Fruit fly (Drosophila melanogaster) whole organism, embryonic: ENCODE data around the gene CG6878.

Experiments used
- Abd-B ChIP-seq: fragments of 200-800 bp; sonication (Bioruptor generic); optimal IDR thresholded peaks from 2 replicates; lab custom pipeline; 2018; ENCODE audit warnings: missing biosample characterization, mild to moderate bottlenecking, missing genetic modification characterization, moderate library complexity
- Atf3 ChIP-seq: fragments of 200-800 bp; sonication (Bioruptor generic); optimal IDR thresholded peaks from 3 replicates; lab custom pipeline; 2016; ENCODE audit warnings: missing biosample characterization, missing genetic modification characterization
- CG10267 ChIP-seq: fragments of 200-800 bp; sonication (Bioruptor generic); optimal IDR thresholded peaks from 2 replicates; lab custom pipeline; 2018; ENCODE audit warnings: missing biosample characterization, mild to moderate bottlenecking, missing genetic modification characterization, moderate library complexity
- CG10979 ChIP-seq: fragments of 200-800 bp; sonication (Bioruptor generic); optimal IDR thresholded peaks from 2 replicates; lab custom pipeline; 2018; ENCODE audit warnings: missing biosample characterization, mild to moderate bottlenecking, missing genetic modification characterization, moderate library complexity
- CG11093 ChIP-seq: fragments of 200-800 bp; sonication (Bioruptor generic); IDR thresholded peaks from 3 replicates; pipeline ENCODE4 v1.3.6; 2022; ENCODE audit warnings: missing biosample characterization, missing genetic modification characterization
- CG12744 ChIP-seq: fragments of 200-800 bp; sonication (Bioruptor generic); optimal IDR thresholded peaks from 2 replicates; lab custom pipeline; 2016; ENCODE audit warnings: missing biosample characterization, missing genetic modification characterization
- CG12769 ChIP-seq: fragments of 200-800 bp; sonication (Bioruptor generic); optimal IDR thresholded peaks from 2 replicates; lab custom pipeline; 2019; ENCODE audit warnings: missing biosample characterization, mild to moderate bottlenecking, missing genetic modification characterization, moderate library complexity
- CG14014 ChIP-seq: fragments of 200-800 bp; sonication (Bioruptor generic); IDR thresholded peaks from 2 replicates; pipeline ENCODE4 v1.3.6; 2022; ENCODE audit warnings: missing biosample characterization, missing genetic modification characterization
- CG14965 ChIP-seq: fragments of 200-800 bp; sonication (Bioruptor generic); optimal IDR thresholded peaks from 2 replicates; lab custom pipeline; 2016; ENCODE audit warnings: missing biosample characterization, missing genetic modification characterization, borderline replicate concordance
- CG1603 ChIP-seq: fragments of 200-800 bp; sonication (Bioruptor generic); optimal IDR thresholded peaks from 2 replicates; lab custom pipeline; 2019; ENCODE audit warnings: missing biosample characterization, mild to moderate bottlenecking, missing genetic modification characterization, moderate library complexity
- CG17359 ChIP-seq: fragments of 200-800 bp; sonication (Bioruptor generic); optimal IDR thresholded peaks from 3 replicates; lab custom pipeline; 2018; ENCODE audit warnings: missing biosample characterization, mild to moderate bottlenecking, missing genetic modification characterization, moderate library complexity
- CG17612 ChIP-seq: fragments of 200-800 bp; sonication (Bioruptor generic); IDR thresholded peaks from 2 replicates; pipeline ENCODE4 v1.3.6; 2022; ENCODE audit warnings: missing biosample characterization, missing genetic modification characterization
- CG32772 ChIP-seq: fragments of 200-800 bp; sonication (Bioruptor generic); IDR thresholded peaks from 2 replicates; pipeline ENCODE4 v1.3.6; 2022; ENCODE audit warnings: missing biosample characterization, missing genetic modification characterization
- CG43689 ChIP-seq: fragments of 200-800 bp; sonication (Bioruptor generic); IDR thresholded peaks from 2 replicates; pipeline ENCODE4 v1.3.6; 2022; ENCODE audit warnings: missing biosample characterization, missing genetic modification characterization
- CG5245 ChIP-seq: fragments of 200-800 bp; sonication (Bioruptor generic); optimal IDR thresholded peaks from 3 replicates; lab custom pipeline; 2016; ENCODE audit warnings: missing biosample characterization, missing genetic modification characterization
- CG6813 ChIP-seq: fragments of 200-800 bp; sonication (Bioruptor generic); optimal IDR thresholded peaks from 2 replicates; lab custom pipeline; 2017; ENCODE audit warnings: missing biosample characterization, missing genetic modification characterization, mild to moderate bottlenecking, moderate library complexity, missing genetic modification reagents
- CG7839 ChIP-seq: fragments of 200-800 bp; sonication (Bioruptor generic); optimal IDR thresholded peaks from 3 replicates; lab custom pipeline; 2018; ENCODE audit warnings: missing biosample characterization, mild to moderate bottlenecking, missing genetic modification characterization, moderate library complexity
- CG7963 ChIP-seq: fragments of 200-800 bp; sonication (Bioruptor generic); IDR thresholded peaks from 3 replicates; pipeline ENCODE4 v1.3.6; 2022; ENCODE audit warnings: missing biosample characterization, missing genetic modification characterization; ENCODE audit not compliant: partially characterized antibody
- CG8765 ChIP-seq: fragments of 200-800 bp; sonication (Bioruptor generic); IDR thresholded peaks from 2 replicates; pipeline ENCODE4 v1.3.6; 2022; ENCODE audit warnings: missing biosample characterization, missing genetic modification characterization
- CG8944 ChIP-seq: fragments of 200-800 bp; sonication (Bioruptor generic); optimal IDR thresholded peaks from 3 replicates; lab custom pipeline; 2016; ENCODE audit warnings: missing biosample characterization, missing genetic modification characterization
- CG9609 ChIP-seq: fragments of 200-800 bp; sonication (Bioruptor generic); optimal IDR thresholded peaks from 3 replicates; lab custom pipeline; 2016; ENCODE audit warnings: missing biosample characterization, missing genetic modification characterization
- Dbx ChIP-seq: fragments of 200-800 bp; sonication (Bioruptor generic); IDR thresholded peaks from 3 replicates; pipeline ENCODE4 v1.3.6; 2022; ENCODE audit warnings: missing biosample characterization, missing genetic modification characterization
- Dip2 ChIP-seq: fragments of 200-800 bp; sonication (Bioruptor generic); IDR thresholded peaks from 2 replicates; pipeline ENCODE4 v1.3.6; 2022; ENCODE audit warnings: missing biosample characterization, missing genetic modification characterization
- E2f1 ChIP-seq: fragments of 200-800 bp; sonication (Bioruptor generic); IDR thresholded peaks from 2 replicates; pipeline ENCODE4 v1.3.6; 2022; ENCODE audit warnings: missing biosample characterization, missing genetic modification characterization
- E2f2 ChIP-seq: fragments of 200-800 bp; sonication (Bioruptor generic); IDR thresholded peaks from 2 replicates; pipeline ENCODE4 v1.3.6; 2022; ENCODE audit warnings: missing biosample characterization, missing genetic modification characterization
- Hand ChIP-seq: fragments of 200-800 bp; sonication (Bioruptor generic); optimal IDR thresholded peaks from 2 replicates; lab custom pipeline; 2017; ENCODE audit warnings: mild to moderate bottlenecking, missing biosample characterization, missing genetic modification reagents, missing genetic modification characterization
- Meics ChIP-seq: fragments of 200-800 bp; sonication (Bioruptor generic); optimal IDR thresholded peaks from 2 replicates; lab custom pipeline; 2017; ENCODE audit warnings: missing biosample characterization, mild to moderate bottlenecking, missing genetic modification characterization
- Six4 ChIP-seq: fragments of 200-800 bp; sonication (Bioruptor generic); optimal IDR thresholded peaks from 2 replicates; lab custom pipeline; 2016; ENCODE audit warnings: missing biosample characterization, missing genetic modification characterization
- Stat92E ChIP-seq, 3 experiments: fragments of >200 bp in 2 of 3; fragments of 200-800 bp in 1 of 3; sonication (Bioruptor generic) in 1 of 3; optimal IDR thresholded peaks; 2 replicates each; lab custom pipeline; 2017 to 2019; ENCODE audit warnings: missing biosample characterization in 3 of 3, missing genetic modification characterization in 3 of 3, mild to moderate bottlenecking in 1 of 3, moderate library complexity in 1 of 3
- Usf ChIP-seq: fragments of 200-800 bp; sonication (Bioruptor generic); optimal IDR thresholded peaks from 2 replicates; lab custom pipeline; 2017; ENCODE audit warnings: missing genotype, missing biosample characterization, missing genetic modification characterization
- Xrp1 ChIP-seq: fragments of 200-800 bp; sonication (Bioruptor generic); IDR thresholded peaks from 2 replicates; pipeline ENCODE4 v1.3.6; 2022; ENCODE audit warnings: missing biosample characterization, missing genetic modification characterization
- ato ChIP-seq: fragments of 200-800 bp; sonication (Bioruptor generic); IDR thresholded peaks from 2 replicates; pipeline ENCODE4 v1.3.6; 2022; ENCODE audit warnings: missing biosample characterization, missing genetic modification characterization; ENCODE audit not compliant: partially characterized antibody
- bcd ChIP-seq: fragments of 200-800 bp; sonication (Bioruptor generic); optimal IDR thresholded peaks from 2 replicates; lab custom pipeline; 2017; ENCODE audit warnings: missing biosample characterization, mild to moderate bottlenecking, missing genetic modification characterization
- bsh ChIP-seq, 2 experiments: fragments of 200-800 bp; sonication (Bioruptor generic); optimal IDR thresholded peaks; 2 replicates each; lab custom pipeline; 2017 to 2018; ENCODE audit warnings: mild to moderate bottlenecking in 2 of 2, missing biosample characterization in 2 of 2, missing genetic modification characterization in 2 of 2, moderate library complexity in 1 of 2
- chn ChIP-seq: fragments of 200-800 bp; sonication (Bioruptor generic); optimal IDR thresholded peaks from 2 replicates; lab custom pipeline; 2016; ENCODE audit warnings: missing biosample characterization, missing genetic modification characterization
- fd102C ChIP-seq: fragments of 200-800 bp; sonication (Bioruptor generic); optimal IDR thresholded peaks from 2 replicates; lab custom pipeline; 2018; ENCODE audit warnings: missing biosample characterization, mild to moderate bottlenecking, missing genetic modification characterization, moderate library complexity
- fru ChIP-seq: fragments of >200 bp; optimal IDR thresholded peaks from 2 replicates; lab custom pipeline; 2017
- hbn ChIP-seq: fragments of 200-800 bp; sonication (Bioruptor generic); IDR thresholded peaks from 2 replicates; pipeline ENCODE4 v1.3.6; 2022; ENCODE audit warnings: missing biosample characterization, missing genetic modification characterization; ENCODE audit not compliant: partially characterized antibody
- jigr1 ChIP-seq: fragments of 200-800 bp; sonication (Bioruptor generic); IDR thresholded peaks from 3 replicates; pipeline ENCODE4 v1.3.6; 2022; ENCODE audit warnings: missing biosample characterization, missing genetic modification characterization
- ken ChIP-seq: fragments of 200-800 bp; sonication (Bioruptor generic); IDR thresholded peaks from 3 replicates; pipeline ENCODE4 v1.3.6; 2022; ENCODE audit warnings: missing biosample characterization, missing genetic modification characterization
- mam ChIP-seq: fragments of 200-800 bp; sonication (Bioruptor generic); optimal IDR thresholded peaks from 3 replicates; lab custom pipeline; 2016; ENCODE audit warnings: missing biosample characterization, missing genetic modification characterization
- otp ChIP-seq: fragments of 200-800 bp; sonication (Bioruptor generic); IDR thresholded peaks from 3 replicates; pipeline ENCODE4, ENCODE4 v1.3.6; 2022; ENCODE audit warnings: missing biosample characterization, missing genetic modification characterization
- pfk ChIP-seq: fragments of 200-800 bp; sonication (Bioruptor generic); optimal IDR thresholded peaks from 2 replicates; lab custom pipeline; 2018; ENCODE audit warnings: missing biosample characterization, mild to moderate bottlenecking, missing genetic modification characterization, moderate library complexity
- pho ChIP-seq: fragments of 200-800 bp; sonication (Bioruptor generic); optimal IDR thresholded peaks from 2 replicates; lab custom pipeline; 2016; ENCODE audit warnings: missing biosample characterization, missing genetic modification characterization
- phol ChIP-seq: fragments of 200-800 bp; sonication (Bioruptor generic); optimal IDR thresholded peaks from 3 replicates; lab custom pipeline; 2018; ENCODE audit warnings: missing biosample characterization, mild to moderate bottlenecking, missing genetic modification characterization, moderate library complexity
- pnt ChIP-seq: fragments of 200-800 bp; sonication (Bioruptor generic); optimal IDR thresholded peaks from 3 replicates; lab custom pipeline; 2016; ENCODE audit warnings: missing biosample characterization, missing genetic modification characterization
- slp2 ChIP-seq: fragments of 200-800 bp; sonication (Bioruptor generic); optimal IDR thresholded peaks from 2 replicates; lab custom pipeline; 2016; ENCODE audit warnings: missing biosample characterization, missing genetic modification characterization
- stwl ChIP-seq: fragments of 200-800 bp; sonication (Bioruptor generic); optimal IDR thresholded peaks from 3 replicates; lab custom pipeline; 2018; ENCODE audit warnings: missing biosample characterization, mild to moderate bottlenecking, missing genetic modification characterization, moderate library complexity
- unc-4 ChIP-seq: fragments of 200-800 bp; sonication (Bioruptor generic); IDR thresholded peaks from 2 replicates; pipeline ENCODE4 v1.3.6; 2022; ENCODE audit warnings: missing biosample characterization, missing genetic modification characterization; ENCODE audit not compliant: partially characterized antibody
- zen ChIP-seq: fragments of 200-800 bp; sonication (Bioruptor generic); optimal IDR thresholded peaks from 3 replicates; lab custom pipeline; 2018; ENCODE audit warnings: missing biosample characterization, mild to moderate bottlenecking, missing genetic modification characterization, moderate library complexity
- zen2 ChIP-seq: fragments of 200-800 bp; sonication (Bioruptor generic); IDR thresholded peaks from 3 replicates; pipeline ENCODE4 v1.3.6; 2022; ENCODE audit warnings: missing biosample characterization, missing genetic modification characterization; ENCODE audit not compliant: partially characterized antibody

The CG6878 gene

DNA sequence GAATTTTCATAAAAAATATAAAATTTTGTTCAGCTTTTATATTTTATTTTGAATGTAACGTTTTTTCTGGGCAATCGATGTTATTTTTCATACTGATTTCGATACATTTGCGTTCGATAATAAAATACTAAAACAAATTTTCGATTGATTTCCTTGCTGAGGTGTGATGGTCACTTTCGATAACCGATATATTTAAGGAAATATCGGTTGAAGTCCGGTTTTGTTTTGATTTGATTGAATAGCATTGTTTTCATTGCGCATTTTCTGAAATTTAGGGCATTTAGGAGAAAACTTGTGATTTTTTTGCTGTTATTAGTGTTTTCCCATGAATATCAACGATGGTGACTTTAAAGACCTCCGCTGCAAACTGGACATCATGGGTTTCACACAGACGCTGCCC is 45.1 kb upstream of the CG6878 start, which contains the start of gene Cep135 (continued):
- TF ChIP-seq slp2 (GFP tag; lab: Kevin White, UChicago), result no peak
- no peak for TF ChIP-seq bsh (GFP tag; optimal IDR thresholded peaks at IDR 0.05; lab: Kevin White, UChicago)
- no peak for TF ChIP-seq CG9609 (GFP tag; lab: Kevin White, UChicago)
- no peak for TF ChIP-seq Dip2 (GFP tag; lab: Robert Waterston, UW)
- no peak for TF ChIP-seq E2f1 (GFP tag; lab: Robert Waterston, UW)
- peak; percentile 80 for TF ChIP-seq CG10267
- TF ChIP-seq zen (tag; lab: Kevin White, UChicago), result no peak
- TF ChIP-seq Atf3, result no peak
- TF ChIP-seq E2f2 (GFP tag; lab: Robert Waterston, UW), result peak; percentile 85
- TF ChIP-seq CG1603, result no peak
- peak; percentile 89 for TF ChIP-seq hbn (GFP tag; lab: Robert Waterston, UW)
- TF ChIP-seq ato (GFP tag; lab: Robert Waterston, UW), result peak; percentile 92
- TF ChIP-seq CG8944 (GFP tag; lab: Kevin White, UChicago), result no peak
- no peak for TF ChIP-seq CG14014
- TF ChIP-seq CG7839 (tag; lab: Kevin White, UChicago), result no peak
- no peak for TF ChIP-seq ken (GFP tag; lab: Robert Waterston, UW)
- TF ChIP-seq fru (lab: Kevin White, UChicago), result no peak
- no peak for TF ChIP-seq Dbx (GFP tag; lab: Robert Waterston, UW)
- TF ChIP-seq unc-4, result peak; percentile 80
- TF ChIP-seq CG17359 (tag; lab: Kevin White, UChicago), result no peak
- no peak for TF ChIP-seq Abd-B (GFP tag; lab: Kevin White, UChicago)
- TF ChIP-seq Usf (GFP tag; lab: Kevin White, UChicago), result no peak
- TF ChIP-seq pho (GFP tag; lab: Kevin White, UChicago), result no peak
- no peak for TF ChIP-seq mam
- TF ChIP-seq zen2 (GFP tag; lab: Robert Waterston, UW), result peak; percentile 93
- TF ChIP-seq CG11093 (GFP tag; lab: Robert Waterston, UW), result no peak
- no peak for TF ChIP-seq CG14965 (GFP tag; lab: Kevin White, UChicago)
- no peak for TF ChIP-seq Hand
- no peak for TF ChIP-seq pnt (GFP tag; lab: Kevin White, UChicago)
- no peak for TF ChIP-seq CG12744 (GFP tag; lab: Kevin White, UChicago)
- no peak for TF ChIP-seq Xrp1
- no peak for TF ChIP-seq CG6813
- no peak for TF ChIP-seq CG43689 (GFP tag; lab: Robert Waterston, UW)
- no peak for TF ChIP-seq fd102C
- no peak for TF ChIP-seq pfk (GFP tag; lab: Kevin White, UChicago)
- no peak for TF ChIP-seq bcd
- peak; percentile 86 for TF ChIP-seq CG7963 (GFP tag; lab: Robert Waterston, UW)
- TF ChIP-seq Meics (GFP tag; lab: Kevin White, UChicago), result no peak
- peak; percentile 94 for TF ChIP-seq stwl (tag; lab: Kevin White, UChicago)
- TF ChIP-seq phol (tag; lab: Kevin White, UChicago), result peak; percentile 3
- no peak for TF ChIP-seq CG12769 (tag; lab: Kevin White, UChicago)
- no peak for TF ChIP-seq chn (GFP tag; lab: Kevin White, UChicago)
- no peak for TF ChIP-seq CG17612 (GFP tag; lab: Robert Waterston, UW)
- no peak for TF ChIP-seq CG32772
- TF ChIP-seq otp (GFP tag; lab: Robert Waterston, UW), result no peak
- TF ChIP-seq CG8765, result no peak
- no peak for TF ChIP-seq jigr1 (GFP tag; lab: Robert Waterston, UW)
- TF ChIP-seq CG10979 (tag; lab: Kevin White, UChicago), result no peak
- peak in 1 of 3 experiments; percentile 15 for TF ChIP-seq Stat92E (GFP tag; optimal IDR thresholded peaks at IDR 0.05; lab: Kevin White, UChicago)
- no peak for TF ChIP-seq CG5245 (GFP tag; lab: Kevin White, UChicago)
- no peak for TF ChIP-seq Six4
